Worm (Caenorhabditis elegans) whole organism, L3 larva: ENCODE measurements around the gene C55A6.3.

Source experiments
- aly-2 ChIP-seq: fragments of 150-350 bp; optimal IDR thresholded peaks from 2 replicates; lab custom pipeline; 2014; ENCODE audit warnings: missing biosample characterization, missing genetic modification characterization
- ceh-28 ChIP-seq: fragments of 150-350 bp; optimal IDR thresholded peaks from 2 replicates; lab custom pipeline; 2014; ENCODE audit warnings: missing biosample characterization, missing genetic modification reagents, missing genetic modification characterization
- daf-12 ChIP-seq: fragments of 150-350 bp; optimal IDR thresholded peaks from 2 replicates; lab custom pipeline; 2014; ENCODE audit warnings: missing biosample characterization, missing genetic modification reagents, missing genetic modification characterization
- fkh-10 ChIP-seq: sonication (generic microtip); optimal IDR thresholded peaks from 2 replicates; lab custom pipeline; 2017; ENCODE audit warnings: missing biosample characterization, missing genetic modification reagents, missing genetic modification characterization
- fkh-2 ChIP-seq: fragments of 150-350 bp; optimal IDR thresholded peaks from 2 replicates; lab custom pipeline; 2014; ENCODE audit warnings: missing biosample characterization, missing genetic modification reagents, missing genetic modification characterization
- lin-39 ChIP-seq: fragments of 150-350 bp; optimal IDR thresholded peaks from 2 replicates; lab custom pipeline; 2018; ENCODE audit warnings: missing biosample characterization, missing genetic modification reagents, missing genetic modification characterization
- mdl-1 ChIP-seq: fragments of 150-350 bp; optimal IDR thresholded peaks from 2 replicates; lab custom pipeline; 2014; ENCODE audit warnings: missing biosample characterization, missing genetic modification characterization
- nhr-12 ChIP-seq: fragments of 150-350 bp; optimal IDR thresholded peaks from 2 replicates; lab custom pipeline; 2014; ENCODE audit warnings: missing biosample characterization, missing genetic modification characterization
- nhr-237 ChIP-seq: fragments of 150-350 bp; optimal IDR thresholded peaks from 2 replicates; lab custom pipeline; 2014; ENCODE audit warnings: missing biosample characterization, missing genetic modification characterization
- nhr-28 ChIP-seq: fragments of 150-350 bp; optimal IDR thresholded peaks from 2 replicates; lab custom pipeline; 2014; ENCODE audit warnings: missing biosample characterization, missing genetic modification characterization
- nhr-76 ChIP-seq: fragments of 150-350 bp; sonication (generic microtip); optimal IDR thresholded peaks from 5 replicates; lab custom pipeline; 2014; ENCODE audit warnings: missing biosample characterization, missing genetic modification characterization
- pha-4 ChIP-seq: fragments of 150-350 bp; optimal IDR thresholded peaks from 2 replicates; lab custom pipeline; 2014; ENCODE audit warnings: missing biosample characterization, missing genetic modification reagents, missing genetic modification characterization
- pqm-1 ChIP-seq: fragments of 150-350 bp; optimal IDR thresholded peaks from 2 replicates; lab custom pipeline; 2017; ENCODE audit warnings: missing biosample characterization, missing genetic modification characterization, inconsistent platforms
- ztf-11 ChIP-seq: fragments of 150-350 bp; optimal IDR thresholded peaks from 2 replicates; lab custom pipeline; 2014; ENCODE audit warnings: missing biosample characterization, missing genetic modification characterization

DNA sequence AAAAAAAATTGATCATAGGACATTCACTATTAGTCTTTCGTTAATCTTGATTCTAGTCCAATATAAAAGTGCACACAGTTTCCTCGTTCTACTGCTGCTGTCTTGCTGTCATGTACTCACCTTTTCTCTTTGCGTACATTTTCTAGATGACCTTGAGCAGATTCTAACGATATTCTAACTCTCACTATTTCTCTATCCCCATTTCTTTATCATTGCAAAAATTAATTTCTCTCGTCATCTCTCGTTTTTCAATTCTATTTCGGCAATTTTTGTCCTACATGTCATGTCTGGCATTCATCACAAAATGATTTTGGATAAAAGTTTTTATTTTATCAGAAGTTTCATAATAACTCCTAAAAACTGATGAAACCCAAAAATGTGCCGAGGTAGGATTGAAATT lies 4.6 kb downstream of the C55A6.3 start, which contains the start of gene ttll-5:
- TF ChIP-seq nhr-12 (tag; lab: Kevin White, UChicago) (no peak), nhr-237 (no peak), nhr-28 (tag; lab: Kevin White, UChicago) (no peak), aly-2 (tag; lab: Kevin White, UChicago) (no peak), mdl-1 (no peak), fkh-2 (tag; lab: Kevin White, UChicago) (no peak), daf-12 (no peak), pha-4 (tag; lab: Kevin White, UChicago) (no peak), ceh-28 (tag; lab: Kevin White, UChicago) (no peak), fkh-10 (no peak), lin-39 (no peak), pqm-1 (tag; lab: Kevin White, UChicago) (no peak), nhr-76 (no peak), ztf-11 (tag; lab: Kevin White, UChicago) (no peak)
